Worm (Caenorhabditis elegans) whole organism, L1 larva: Measurements from ENCODE around the gene W09G12.6.

Source experiments
- C04F5.9 ChIP-seq: sonication (generic microtip); optimal IDR thresholded peaks from 2 replicates; lab custom pipeline; 2016; ENCODE audit warnings: missing genetic modification characterization, missing compliant biosample characterization
- C16A3.4 ChIP-seq: fragments of 150-350 bp; optimal IDR thresholded peaks from 2 replicates; lab custom pipeline; 2014; ENCODE audit warnings: missing biosample characterization, missing genetic modification characterization
- F16B12.6 ChIP-seq: fragments of 150-350 bp; optimal IDR thresholded peaks from 2 replicates; lab custom pipeline; 2014; ENCODE audit warnings: missing biosample characterization, missing genetic modification characterization
- Y116A8C.19 ChIP-seq: sonication (generic microtip); optimal IDR thresholded peaks from 2 replicates; lab custom pipeline; 2016; ENCODE audit warnings: missing compliant biosample characterization, missing genetic modification characterization, borderline replicate concordance
- alr-1 ChIP-seq: fragments of 200-800 bp; sonication (Bioruptor generic); optimal IDR thresholded peaks from 2 replicates; lab custom pipeline; 2018; ENCODE audit warnings: borderline replicate concordance, mild to moderate bottlenecking, missing genetic modification characterization, missing compliant biosample characterization
- aly-2 ChIP-seq: fragments of 150-350 bp; optimal IDR thresholded peaks from 2 replicates; lab custom pipeline; 2014; ENCODE audit warnings: missing biosample characterization, missing genetic modification characterization
- ama-1 ChIP-seq: fragments of 150-350 bp; optimal IDR thresholded peaks from 2 replicates; lab custom pipeline; 2014
- ceh-63 ChIP-seq: fragments of 200-800 bp; sonication (Bioruptor generic); optimal IDR thresholded peaks from 2 replicates; lab custom pipeline; 2018; ENCODE audit warnings: mild to moderate bottlenecking, missing genetic modification characterization, missing compliant biosample characterization
- ceh-8 ChIP-seq: fragments of 200-800 bp; sonication (Bioruptor generic); optimal IDR thresholded peaks from 2 replicates; lab custom pipeline; 2018; ENCODE audit warnings: mild to moderate bottlenecking, missing genetic modification characterization, moderate library complexity, missing compliant biosample characterization
- ceh-88 ChIP-seq: fragments of 200-800 bp; sonication (Bioruptor generic); IDR thresholded peaks from 2 replicates; pipeline ENCODE4 v1.3.6; 2022; ENCODE audit warnings: missing genetic modification characterization, missing compliant biosample characterization
- ces-1 ChIP-seq: fragments of 150-350 bp; optimal IDR thresholded peaks from 2 replicates; lab custom pipeline; 2014; ENCODE audit warnings: missing biosample characterization, missing genetic modification reagents, missing genetic modification characterization
- dsc-1 ChIP-seq: sonication (generic microtip); optimal IDR thresholded peaks from 2 replicates; lab custom pipeline; 2016; ENCODE audit warnings: mild to moderate bottlenecking, missing genetic modification characterization, missing compliant biosample characterization
- efl-1 ChIP-seq, 4 experiments: fragments of 150-350 bp; optimal IDR thresholded peaks in 3 of 4; peaks in 1 of 4; 1 replicate in 1 of 4; 2 replicates in 3 of 4; lab custom pipeline; 2014; ENCODE audit warnings: missing biosample characterization in 2 of 4, missing genetic modification characterization in 2 of 4, missing genetic modification reagents in 2 of 4
- efl-3 ChIP-seq: fragments of 200-800 bp; sonication (Bioruptor generic); optimal IDR thresholded peaks from 2 replicates; lab custom pipeline; 2018; ENCODE audit warnings: mild to moderate bottlenecking, missing genetic modification characterization, missing compliant biosample characterization
- elt-2 ChIP-seq: sonication (generic microtip); optimal IDR thresholded peaks from 2 replicates; lab custom pipeline; 2016; ENCODE audit warnings: missing genetic modification characterization, mild to moderate bottlenecking, inconsistent platforms, missing compliant biosample characterization, missing genetic modification reagents
- fkh-10 ChIP-seq: sonication (generic microtip); optimal IDR thresholded peaks from 2 replicates; lab custom pipeline; 2017; ENCODE audit warnings: missing biosample characterization, missing genetic modification reagents, missing genetic modification characterization
- fkh-4 ChIP-seq: sonication (generic microtip); optimal IDR thresholded peaks from 2 replicates; lab custom pipeline; 2016; ENCODE audit warnings: missing compliant biosample characterization, missing genetic modification characterization, borderline replicate concordance
- hlh-17 ChIP-seq: fragments of 200-800 bp; sonication (Bioruptor generic); optimal IDR thresholded peaks from 2 replicates; lab custom pipeline; 2018; ENCODE audit warnings: missing genetic modification characterization, mild to moderate bottlenecking, missing compliant biosample characterization, moderate library complexity, borderline replicate concordance
- hlh-4 ChIP-seq: sonication (generic microtip); optimal IDR thresholded peaks from 2 replicates; lab custom pipeline; 2016; ENCODE audit warnings: mild to moderate bottlenecking, missing genetic modification characterization, missing compliant biosample characterization
- irx-1 ChIP-seq: sonication (generic microtip); optimal IDR thresholded peaks from 2 replicates; lab custom pipeline; 2016; ENCODE audit warnings: missing genetic modification characterization, missing compliant biosample characterization
- lin-13 ChIP-seq: fragments of 150-350 bp; optimal IDR thresholded peaks from 2 replicates; lab custom pipeline; 2014; ENCODE audit warnings: missing biosample characterization, missing genetic modification reagents, missing genetic modification characterization
- lin-15B ChIP-seq: fragments of 150-350 bp; sonication (generic microtip); optimal IDR thresholded peaks from 3 replicates; lab custom pipeline; 2014; ENCODE audit warnings: missing biosample characterization, missing genetic modification characterization
- lsy-2 ChIP-seq, 2 experiments: fragments of 150-350 bp; optimal IDR thresholded peaks; 2 replicates each; lab custom pipeline; 2014; ENCODE audit warnings: missing biosample characterization in 2 of 2, missing genetic modification characterization in 2 of 2
- nhr-11 ChIP-seq: fragments of 150-350 bp; optimal IDR thresholded peaks from 2 replicates; lab custom pipeline; 2014; ENCODE audit warnings: missing biosample characterization, missing genetic modification characterization
- nhr-12 ChIP-seq: sonication (generic microtip); optimal IDR thresholded peaks from 2 replicates; lab custom pipeline; 2017; ENCODE audit warnings: missing biosample characterization, missing genetic modification characterization
- nhr-19 ChIP-seq: fragments of 200-800 bp; sonication (Bioruptor generic); conservative IDR thresholded peaks from 2 replicates; pipeline ENCODE4 v1.3.6; 2022; ENCODE audit warnings: missing genetic modification characterization, missing compliant biosample characterization
- nhr-237 ChIP-seq: fragments of 150-350 bp; optimal IDR thresholded peaks from 2 replicates; lab custom pipeline; 2014; ENCODE audit warnings: missing biosample characterization, missing genetic modification characterization
- nhr-71 ChIP-seq: sonication (generic microtip); optimal IDR thresholded peaks from 2 replicates; lab custom pipeline; 2016; ENCODE audit warnings: mild to moderate bottlenecking, missing genetic modification characterization, moderate library complexity, missing compliant biosample characterization
- nhr-76 ChIP-seq: sonication (generic microtip); optimal IDR thresholded peaks from 2 replicates; lab custom pipeline; 2017; ENCODE audit warnings: missing biosample characterization, missing genetic modification characterization
- nhr-90 ChIP-seq: sonication (generic microtip); optimal IDR thresholded peaks from 2 replicates; lab custom pipeline; 2016; ENCODE audit warnings: mild to moderate bottlenecking, missing genetic modification characterization, missing compliant biosample characterization; ENCODE audit not compliant: poor library complexity
- pax-3 ChIP-seq: fragments of 200-800 bp; sonication (Bioruptor generic); optimal IDR thresholded peaks from 2 replicates; lab custom pipeline; 2018; ENCODE audit warnings: mild to moderate bottlenecking, missing genetic modification characterization, moderate library complexity, missing compliant biosample characterization
- pqm-1 ChIP-seq: sonication (generic microtip); optimal IDR thresholded peaks from 3 replicates; lab custom pipeline; 2017; ENCODE audit warnings: missing biosample characterization, missing genetic modification characterization
- rnt-1 ChIP-seq: sonication (generic microtip); optimal IDR thresholded peaks from 2 replicates; lab custom pipeline; 2016; ENCODE audit warnings: mild to moderate bottlenecking, missing genetic modification characterization, moderate library complexity, missing compliant biosample characterization
- skn-1 ChIP-seq: fragments of 150-350 bp; optimal IDR thresholded peaks from 2 replicates; lab custom pipeline; 2014; ENCODE audit warnings: missing biosample characterization, missing genetic modification characterization
- snpc-4 ChIP-seq: fragments of 150-350 bp; optimal IDR thresholded peaks from 2 replicates; lab custom pipeline; 2014; ENCODE audit warnings: missing biosample characterization, missing genetic modification characterization
- sox-4 ChIP-seq: sonication (generic microtip); optimal IDR thresholded peaks from 2 replicates; lab custom pipeline; 2016; ENCODE audit warnings: missing genetic modification characterization, missing compliant biosample characterization
- sptf-1 ChIP-seq: fragments of 150-350 bp; optimal IDR thresholded peaks from 2 replicates; lab custom pipeline; 2014; ENCODE audit warnings: missing biosample characterization, missing genetic modification characterization
- sup-37 ChIP-seq: fragments of 200-800 bp; sonication (Bioruptor generic); optimal IDR thresholded peaks from 2 replicates; lab custom pipeline; 2018; ENCODE audit warnings: mild to moderate bottlenecking, missing genetic modification characterization, missing compliant biosample characterization
- tbx-2 ChIP-seq: sonication (generic microtip); optimal IDR thresholded peaks from 2 replicates; lab custom pipeline; 2016; ENCODE audit warnings: missing genetic modification characterization, missing compliant biosample characterization
- tlp-1 ChIP-seq: fragments of 150-350 bp; optimal IDR thresholded peaks from 2 replicates; lab custom pipeline; 2014; ENCODE audit warnings: missing biosample characterization, missing genetic modification characterization
- unc-86 ChIP-seq: sonication (generic microtip); optimal IDR thresholded peaks from 2 replicates; lab custom pipeline; 2016; ENCODE audit warnings: missing genetic modification characterization, missing compliant biosample characterization
- vab-15 ChIP-seq: sonication (generic microtip); optimal IDR thresholded peaks from 2 replicates; lab custom pipeline; 2017; ENCODE audit warnings: missing genotype, mild to moderate bottlenecking, missing genetic modification characterization, missing compliant biosample characterization
- zag-1 ChIP-seq: fragments of 150-350 bp; optimal IDR thresholded peaks from 2 replicates; lab custom pipeline; 2014; ENCODE audit warnings: missing biosample characterization, missing genetic modification characterization
- ztf-11 ChIP-seq, 2 experiments: sonication (generic microtip); optimal IDR thresholded peaks; 2 replicates each; lab custom pipeline; 2016 to 2017; ENCODE audit warnings: missing genetic modification characterization in 2 of 2, missing biosample characterization in 1 of 2, missing compliant biosample characterization in 1 of 2

Gene W09G12.6

ce11 chrIV:1274583-1274982, 42.9 kb downstream of the W09G12.6 start, which contains the start of gene C09E9.1 (continued):
- TF ChIP-seq irx-1 (tag; lab: Kevin White, UChicago) (peak; percentile 38), aly-2 (tag; lab: Kevin White, UChicago) (no peak), ama-1 (lab: Kevin White, UChicago) (peak; percentile 24), sup-37 (GFP tag; lab: Kevin White, UChicago) (no peak), tlp-1 (tag; lab: Kevin White, UChicago) (no peak), unc-86 (tag; lab: Kevin White, UChicago) (peak; percentile 77), dsc-1 (no peak), pax-3 (peak; percentile 7), tbx-2 (tag; lab: Kevin White, UChicago) (peak; percentile 73), rnt-1 (tag; lab: Kevin White, UChicago) (peak; percentile 74), lin-15B (tag; lab: Kevin White, UChicago) (peak; percentile 77), ces-1 (no peak), ceh-63 (GFP tag; lab: Kevin White, UChicago) (no peak)

DNA sequence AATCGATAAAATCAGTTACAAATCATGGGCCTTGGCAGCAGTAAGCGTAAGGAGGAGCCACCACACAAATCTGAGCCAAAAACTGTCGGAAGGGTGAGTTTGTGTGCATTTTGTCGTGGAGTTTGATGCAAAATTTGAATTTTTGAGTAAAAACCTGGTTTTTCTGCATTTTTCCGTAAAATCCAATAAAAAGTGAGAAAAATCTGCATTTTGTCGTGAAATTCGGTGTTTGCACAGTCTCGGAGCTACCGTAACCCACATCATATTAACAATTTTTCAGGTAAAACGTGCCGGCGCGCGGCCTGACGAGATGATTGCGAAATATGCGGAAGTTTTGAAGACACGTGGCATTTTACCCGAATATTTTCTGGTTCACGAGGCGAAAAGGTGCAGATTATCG, 44.2 kb downstream of the W09G12.6 start:
- TF ChIP-seq snpc-4 (tag; lab: Kevin White, UChicago) (no peak), ces-1 (no peak), C04F5.9 (tag; lab: Kevin White, UChicago) (no peak), tbx-2 (tag; lab: Kevin White, UChicago) (no peak), hlh-4 (no peak), efl-1 (optimal IDR thresholded peaks at IDR 0.05; lab: Kevin White, UChicago) (no peak), efl-1 (GFP tag; optimal IDR thresholded peaks at IDR 0.05 in 1 of 2; lab: Kevin White, UChicago) (peak in 1 of 2 experiments; percentile 10)

ce11 chrIV:1277067-1277466, 45.4 kb downstream of the W09G12.6 start:
- TF ChIP-seq zag-1 (tag; lab: Kevin White, UChicago) (no peak), ztf-11 (tag; optimal IDR thresholded peaks at IDR 0.05; lab: Kevin White, UChicago) (no peak), rnt-1 (tag; lab: Kevin White, UChicago) (no peak), nhr-19 (GFP tag; lab: Robert Waterston, UW) (no peak), nhr-237 (tag; lab: Kevin White, UChicago) (no peak), fkh-4 (tag; lab: Kevin White, UChicago) (no peak), sox-4 (no peak), dsc-1 (no peak), nhr-71 (no peak), nhr-90 (tag; lab: Kevin White, UChicago) (no peak), skn-1 (no peak), alr-1 (tag; lab: Kevin White, UChicago) (no peak), lin-13 (GFP tag; lab: Kevin White, UChicago) (no peak), lsy-2 (tag; optimal IDR thresholded peaks at IDR 0.05; lab: Kevin White, UChicago) (peak in 1 of 2 experiments; percentile 28), vab-15 (no peak), hlh-17 (no peak), fkh-10 (GFP tag; lab: Kevin White, UChicago) (no peak), pax-3 (no peak), snpc-4 (tag; lab: Kevin White, UChicago) (no peak), elt-2 (tag; lab: Kevin White, UChicago) (no peak), efl-1 (optimal IDR thresholded peaks at IDR 0.05; lab: Kevin White, UChicago) (no peak), efl-1 (GFP tag; optimal IDR thresholded peaks at IDR 0.05 in 1 of 2; lab: Kevin White, UChicago) (peak in 1 of 2 experiments; percentile 3), ceh-8 (GFP tag; lab: Kevin White, UChicago) (no peak), nhr-76 (tag; lab: Kevin White, UChicago) (no peak), F16B12.6 (peak; percentile 5)
- TF ChIP-seq, all 84 proteins: peak for 3

DNA sequence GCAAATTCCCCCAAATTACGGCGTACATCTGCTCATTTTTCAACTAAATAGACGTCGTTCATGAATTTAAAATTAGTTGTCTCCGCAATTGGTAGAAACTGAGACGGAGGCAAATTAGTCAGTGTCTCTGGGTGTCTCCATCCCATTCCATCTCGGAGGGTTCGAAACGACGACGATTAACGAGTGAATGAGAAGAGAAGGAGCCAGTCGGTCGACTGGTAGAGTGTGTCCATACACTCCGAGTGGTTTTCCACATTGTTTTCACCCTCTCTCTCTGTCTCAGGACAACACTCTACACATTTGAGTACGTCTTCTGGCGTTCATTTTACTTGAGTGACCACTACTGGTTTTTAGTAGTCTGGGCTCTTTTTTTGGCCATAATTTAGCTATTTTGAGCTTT, 47.3 kb downstream of the W09G12.6 start:
- no peak for TF ChIP-seq lin-13 (GFP tag; lab: Kevin White, UChicago)
- no peak for TF ChIP-seq ceh-88
- no peak for TF ChIP-seq pqm-1 (tag; lab: Kevin White, UChicago)
- TF ChIP-seq ama-1 (lab: Kevin White, UChicago) = no peak
- no peak for TF ChIP-seq tbx-2 (tag; lab: Kevin White, UChicago)
- TF ChIP-seq hlh-4 = no peak
- TF ChIP-seq skn-1 = no peak
- no peak for TF ChIP-seq sptf-1 (tag; lab: Kevin White, UChicago)
- TF ChIP-seq nhr-90 (tag; lab: Kevin White, UChicago) = no peak
- no peak for TF ChIP-seq efl-3 (GFP tag; lab: Kevin White, UChicago)
- TF ChIP-seq aly-2 (tag; lab: Kevin White, UChicago) = no peak
- no peak for TF ChIP-seq Y116A8C.19 (tag; lab: Kevin White, UChicago)
- TF ChIP-seq tlp-1 (tag; lab: Kevin White, UChicago) = no peak
- TF ChIP-seq C16A3.4 (tag; lab: Kevin White, UChicago) = no peak
- no peak for TF ChIP-seq nhr-12 (tag; lab: Kevin White, UChicago)
- TF ChIP-seq nhr-11 (tag; lab: Kevin White, UChicago) = no peak
- TF ChIP-seq, all 84 proteins: peak for 0
